Worm (Caenorhabditis elegans): ENCODE measurements around the gene R07E5.17.

The R07E5.17 gene

DNA sequence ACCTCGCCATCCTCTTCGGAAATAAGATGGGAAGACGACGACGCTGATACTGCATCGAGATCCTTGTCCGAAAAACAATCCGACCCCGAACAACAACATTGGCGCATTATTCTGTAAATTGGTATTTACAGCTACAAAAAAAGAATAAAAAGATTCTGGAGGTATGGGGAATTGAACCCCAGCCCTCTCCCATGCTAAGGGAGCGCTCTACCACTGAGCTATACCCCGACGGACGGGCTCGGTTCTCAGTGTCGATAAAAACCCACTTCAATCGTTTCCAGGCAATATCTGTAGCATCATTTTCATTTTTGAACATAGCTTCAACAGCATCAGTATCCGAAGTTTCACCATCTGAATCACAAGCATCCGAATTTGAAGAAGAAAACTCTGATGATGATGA, 24.6 kb upstream of the R07E5.17 start (continued):
- TF ChIP-seq ccch-3 (GFP tag; optimal IDR thresholded peaks at IDR 0.05) = no peak
- no peak for TF ChIP-seq lir-1 (GFP tag; conservative IDR thresholded peaks at IDR 0.05)
- TF ChIP-seq attf-6 (GFP tag; IDR thresholded peaks at IDR 0.05) = no peak
- TF ChIP-seq snpc-3.4 (tag; optimal IDR thresholded peaks at IDR 0.05) = peak; percentile 40
- peak; percentile 13 for TF ChIP-seq nhr-80 (tag; optimal IDR thresholded peaks at IDR 0.05)
- peak; percentile 46 for TF ChIP-seq zim-3 (tag; optimal IDR thresholded peaks at IDR 0.05)
- no peak for TF ChIP-seq ceh-79 (tag; optimal IDR thresholded peaks at IDR 0.05)
- peak; percentile 41 for TF ChIP-seq ztf-18 (tag; optimal IDR thresholded peaks at IDR 0.05)
- TF ChIP-seq B0336.3 (GFP tag; IDR thresholded peaks at IDR 0.05) = peak; percentile 20; the same call in 1 of the 2 replicates
- no peak for TF ChIP-seq K11D2.4 (GFP tag; IDR thresholded peaks at IDR 0.05)
- TF ChIP-seq ekl-4 (GFP tag; IDR thresholded peaks at IDR 0.05) = peak; percentile 47; the same call in 1 of the 2 replicates
- peak; percentile 4 for TF ChIP-seq ceh-27 (GFP tag; optimal IDR thresholded peaks at IDR 0.05)
- 0 out of 2 replicates have a peak, but pooled peaks have one; percentile 57 for TF ChIP-seq ceh-58 (GFP tag; IDR thresholded peaks at IDR 0.05)
- peak; percentile 42; the same call in 1 of the 2 replicates for TF ChIP-seq pbrm-1 (GFP tag; IDR thresholded peaks at IDR 0.05)
- TF ChIP-seq rpc-1 (optimal IDR thresholded peaks at IDR 0.05) = peak; percentile 58
- peak; percentile 77 for TF ChIP-seq rpc-1 (tag; optimal IDR thresholded peaks at IDR 0.05)
- no peak for TF ChIP-seq ztf-26 (tag; optimal IDR thresholded peaks at IDR 0.05)
- TF ChIP-seq rcor-1 (GFP tag; IDR thresholded peaks at IDR 0.05) = 0 out of 2 replicates have a peak, but pooled peaks have one; percentile 17
- TF ChIP-seq tbx-9 (tag; optimal IDR thresholded peaks at IDR 0.05; ENCODE audit: borderline replicate concordance) = no peak
- peak; percentile 68; the same call in 1 of the 2 replicates for TF ChIP-seq egl-44 (GFP tag; IDR thresholded peaks at IDR 0.05)
- no peak for TF ChIP-seq C06A6.2 (GFP tag; conservative IDR thresholded peaks at IDR 0.05)
- TF ChIP-seq ztf-22 (GFP tag; optimal IDR thresholded peaks at IDR 0.05) = no peak
- no peak for TF ChIP-seq ceh-91 (GFP tag; IDR thresholded peaks at IDR 0.05)
- TF ChIP-seq F39B2.1 (GFP tag; IDR thresholded peaks at IDR 0.05) = no peak
- TF ChIP-seq mes-4 (tag; optimal IDR thresholded peaks at IDR 0.05) = no peak
- TF ChIP-seq ceh-100 (GFP tag; IDR thresholded peaks at IDR 0.05) = no peak
- TF ChIP-seq tlf-1 (GFP tag; optimal IDR thresholded peaks at IDR 0.05) = no peak
- TF ChIP-seq ztf-3 (GFP tag; optimal IDR thresholded peaks at IDR 0.05) = no peak
- TF ChIP-seq cebp-1 (GFP tag; IDR thresholded peaks at IDR 0.05) = no peak
- TF ChIP-seq cebp-1 (tag; optimal IDR thresholded peaks at IDR 0.05) = peak; percentile 46
- no peak for TF ChIP-seq atf-7 (tag; optimal IDR thresholded peaks at IDR 0.05)
- no peak for TF ChIP-seq aptf-3 (GFP tag; IDR thresholded peaks at IDR 0.05)
- no peak for TF ChIP-seq sdz-38 (tag; optimal IDR thresholded peaks at IDR 0.05)
- no peak for TF ChIP-seq dpl-1 (GFP tag; optimal IDR thresholded peaks at IDR 0.05)
- TF ChIP-seq nhr-90 (tag; optimal IDR thresholded peaks at IDR 0.05) = peak; percentile 34
- TF ChIP-seq hsf-1 (GFP tag; IDR thresholded peaks at IDR 0.05) = no peak
- TF ChIP-seq Y67H2A.10 (GFP tag; conservative IDR thresholded peaks at IDR 0.05) = no peak
- no peak for TF ChIP-seq F10E7.11 (tag; optimal IDR thresholded peaks at IDR 0.05)
- TF ChIP-seq rec-8 (tag; optimal IDR thresholded peaks at IDR 0.05) = peak in 1 of 2 experiments; percentile 30
- TF ChIP-seq xnd-1 (tag; optimal IDR thresholded peaks at IDR 0.05) = no peak
- TF ChIP-seq hlh-12 (tag; optimal IDR thresholded peaks at IDR 0.05) = no peak
- TF ChIP-seq Y53G8AR.9 (GFP tag; conservative IDR thresholded peaks at IDR 0.05) = no peak
- TF ChIP-seq die-1 (tag; optimal IDR thresholded peaks at IDR 0.05) = peak; percentile 63
- TF ChIP-seq pha-4 (tag; optimal IDR thresholded peaks at IDR 0.05) = no peak
- peak; percentile 26 for TF ChIP-seq lsl-1 (GFP tag; optimal IDR thresholded peaks at IDR 0.05)
- TF ChIP-seq aptf-2 (GFP tag; conservative IDR thresholded peaks at IDR 0.05) = no peak
- peak; percentile 71 for TF ChIP-seq B0261.1 (tag; optimal IDR thresholded peaks at IDR 0.05)
- no peak for TF ChIP-seq F37B4.10 (GFP tag; IDR thresholded peaks at IDR 0.05)
- TF ChIP-seq nhr-120 (GFP tag; IDR thresholded peaks at IDR 0.05) = no peak
- TF ChIP-seq snpc-1.1 (tag; optimal IDR thresholded peaks at IDR 0.05; ENCODE audit: insufficient read depth) = peak; percentile 57

All from whole organism, young adult.